Worm (Caenorhabditis elegans) whole organism, early embryonic: ENCODE results near the gene F31A3.5.

Experiments
- ama-1 ChIP-seq: fragments of 150-350 bp; optimal IDR thresholded peaks from 2 replicates; lab custom pipeline; 2014
- pes-1 ChIP-seq: fragments of 200-800 bp; sonication (Bioruptor generic); IDR thresholded peaks from 2 replicates; pipeline ENCODE4 v1.3.6; 2022; ENCODE audit warnings: missing genetic modification reagents, missing genetic modification characterization, missing compliant biosample characterization
- tra-4 ChIP-seq: sonication (generic microtip); optimal IDR thresholded peaks from 2 replicates; lab custom pipeline; 2017; ENCODE audit warnings: missing genetic modification characterization, missing compliant biosample characterization

- TF ChIP-seq ama-1 (lab: Kevin White, UChicago) (no peak), pes-1 (GFP tag; lab: Robert Waterston, UW) (no peak; the same call in 1 of the 2 replicates), tra-4 (tag; lab: Kevin White, UChicago) (no peak)
Measured at ce11 chrX:17545498-17545897, 17.9 kb downstream of the F31A3.5 start.
